Worm (Caenorhabditis elegans) whole organism, mixed stage, embryonic: ENCODE results near the gene EGAP1.5.
A peak's percentile ranks its signal among the peaks of the same experiment; 100 is the strongest.

Experiments
- bed-3 ChIP-seq: fragments of 200-800 bp; sonication (Bioruptor generic); optimal IDR thresholded peaks from 3 replicates; lab custom pipeline; 2018; ENCODE audit warnings: mild to moderate bottlenecking, missing genetic modification characterization, moderate library complexity, missing compliant biosample characterization
- blmp-1 ChIP-seq: fragments of 150-350 bp; optimal IDR thresholded peaks from 2 replicates; lab custom pipeline; 2014; ENCODE audit warnings: missing biosample characterization, missing genetic modification characterization
- ceh-39 ChIP-seq: fragments of 150-350 bp; optimal IDR thresholded peaks from 2 replicates; lab custom pipeline; 2014; ENCODE audit warnings: missing biosample characterization, missing genetic modification characterization
- ceh-43 ChIP-seq: fragments of 200-800 bp; sonication (Bioruptor generic); optimal IDR thresholded peaks from 2 replicates; lab custom pipeline; 2018; ENCODE audit warnings: mild to moderate bottlenecking, missing genetic modification characterization, moderate library complexity, missing compliant biosample characterization
- ceh-83 ChIP-seq: fragments of 200-800 bp; sonication (Bioruptor generic); optimal IDR thresholded peaks from 2 replicates; lab custom pipeline; 2018; ENCODE audit warnings: mild to moderate bottlenecking, missing genetic modification characterization, missing compliant biosample characterization
- ces-1 ChIP-seq: fragments of 150-350 bp; optimal IDR thresholded peaks from 2 replicates; lab custom pipeline; 2014; ENCODE audit warnings: missing biosample characterization, missing genetic modification reagents, missing genetic modification characterization
- cnd-1 ChIP-seq: fragments of 200-800 bp; sonication (Bioruptor generic); optimal IDR thresholded peaks from 2 replicates; lab custom pipeline; 2018; ENCODE audit warnings: mild to moderate bottlenecking, missing genetic modification characterization, missing compliant biosample characterization
- drap-1 ChIP-seq: fragments of 200-800 bp; sonication (Bioruptor generic); optimal IDR thresholded peaks from 3 replicates; lab custom pipeline; 2018; ENCODE audit warnings: mild to moderate bottlenecking, missing genetic modification characterization, missing compliant biosample characterization
- elt-1 ChIP-seq: sonication (generic microtip); optimal IDR thresholded peaks from 2 replicates; lab custom pipeline; 2017; ENCODE audit warnings: missing genetic modification characterization, mild to moderate bottlenecking, missing compliant biosample characterization, antibody characterized with exemption, moderate library complexity, borderline replicate concordance; ENCODE audit not compliant: insufficient read depth
- elt-3 ChIP-seq: fragments of 150-350 bp; optimal IDR thresholded peaks from 2 replicates; lab custom pipeline; 2014; ENCODE audit warnings: missing biosample characterization, missing genetic modification characterization
- hlh-1 ChIP-seq: fragments of 150-350 bp; optimal IDR thresholded peaks from 2 replicates; lab custom pipeline; 2014; ENCODE audit warnings: missing biosample characterization, missing genetic modification reagents, missing genetic modification characterization
- lin-13 ChIP-seq: fragments of 150-350 bp; optimal IDR thresholded peaks from 2 replicates; lab custom pipeline; 2014; ENCODE audit warnings: missing biosample characterization, missing genetic modification characterization
- lsy-2 ChIP-seq: fragments of 150-350 bp; optimal IDR thresholded peaks from 2 replicates; lab custom pipeline; 2014; ENCODE audit warnings: missing biosample characterization, missing genetic modification characterization
- mab-5 ChIP-seq: fragments of 150-350 bp; optimal IDR thresholded peaks from 2 replicates; lab custom pipeline; 2014; ENCODE audit warnings: missing biosample characterization, missing genetic modification characterization
- mep-1 ChIP-seq: fragments of 150-350 bp; optimal IDR thresholded peaks from 2 replicates; lab custom pipeline; 2017; ENCODE audit warnings: missing biosample characterization, missing genetic modification reagents, missing genetic modification characterization, inconsistent platforms
- mls-2 ChIP-seq: sonication (generic microtip); optimal IDR thresholded peaks from 2 replicates; lab custom pipeline; 2016; ENCODE audit warnings: mild to moderate bottlenecking, missing genetic modification characterization, moderate library complexity, missing compliant biosample characterization
- nhr-12 ChIP-seq: fragments of 150-350 bp; optimal IDR thresholded peaks from 2 replicates; lab custom pipeline; 2014; ENCODE audit warnings: missing biosample characterization, missing genetic modification characterization
- nhr-2 ChIP-seq: fragments of 150-350 bp; optimal IDR thresholded peaks from 2 replicates; lab custom pipeline; 2014; ENCODE audit warnings: missing biosample characterization, missing genetic modification characterization
- nhr-237 ChIP-seq: fragments of 150-350 bp; optimal IDR thresholded peaks from 2 replicates; lab custom pipeline; 2014; ENCODE audit warnings: missing biosample characterization, missing genetic modification characterization
- nhr-28 ChIP-seq: fragments of 150-350 bp; optimal IDR thresholded peaks from 2 replicates; lab custom pipeline; 2014; ENCODE audit warnings: missing biosample characterization, missing genetic modification characterization
- nhr-76 ChIP-seq: sonication (generic microtip); optimal IDR thresholded peaks from 2 replicates; lab custom pipeline; 2017; ENCODE audit warnings: missing biosample characterization, missing genetic modification characterization
- pha-4 ChIP-seq: fragments of 150-350 bp; optimal IDR thresholded peaks from 2 replicates; lab custom pipeline; 2018; ENCODE audit warnings: missing biosample characterization, missing genetic modification reagents, missing genetic modification characterization
- sem-2 ChIP-seq: fragments of 200-800 bp; sonication (Bioruptor generic); optimal IDR thresholded peaks from 2 replicates; lab custom pipeline; 2018; ENCODE audit warnings: mild to moderate bottlenecking, missing genetic modification characterization, missing compliant biosample characterization
- snpc-4 ChIP-seq: fragments of 150-350 bp; optimal IDR thresholded peaks from 2 replicates; lab custom pipeline; 2014; ENCODE audit warnings: missing biosample characterization, missing genetic modification characterization
- sptf-1 ChIP-seq: sonication (generic microtip); optimal IDR thresholded peaks from 2 replicates; lab custom pipeline; 2017; ENCODE audit warnings: mild to moderate bottlenecking, missing genetic modification characterization, moderate library complexity, missing compliant biosample characterization
- tbx-8 ChIP-seq: fragments of 200-800 bp; sonication (Bioruptor generic); optimal IDR thresholded peaks from 2 replicates; lab custom pipeline; 2018; ENCODE audit warnings: mild to moderate bottlenecking, missing genetic modification characterization, moderate library complexity, missing compliant biosample characterization
- unc-120 ChIP-seq: sonication (generic microtip); optimal IDR thresholded peaks from 2 replicates; lab custom pipeline; 2017; ENCODE audit warnings: missing genetic modification characterization, missing compliant biosample characterization; ENCODE audit not compliant: poor library complexity, severe bottlenecking
- unc-39 ChIP-seq: fragments of 150-350 bp; optimal IDR thresholded peaks from 2 replicates; lab custom pipeline; 2014; ENCODE audit warnings: missing biosample characterization, missing genetic modification characterization
- unc-62 ChIP-seq: fragments of 150-350 bp; optimal IDR thresholded peaks from 2 replicates; lab custom pipeline; 2014; ENCODE audit warnings: missing biosample characterization, missing genetic modification reagents, missing genetic modification characterization
- zip-8 ChIP-seq: fragments of 150-350 bp; optimal IDR thresholded peaks from 2 replicates; lab custom pipeline; 2014; ENCODE audit warnings: missing biosample characterization, missing genetic modification characterization
- ztf-11 ChIP-seq: fragments of 150-350 bp; optimal IDR thresholded peaks from 2 replicates; lab custom pipeline; 2014; ENCODE audit warnings: missing biosample characterization, missing genetic modification characterization

EGAP1.5 gene

DNA sequence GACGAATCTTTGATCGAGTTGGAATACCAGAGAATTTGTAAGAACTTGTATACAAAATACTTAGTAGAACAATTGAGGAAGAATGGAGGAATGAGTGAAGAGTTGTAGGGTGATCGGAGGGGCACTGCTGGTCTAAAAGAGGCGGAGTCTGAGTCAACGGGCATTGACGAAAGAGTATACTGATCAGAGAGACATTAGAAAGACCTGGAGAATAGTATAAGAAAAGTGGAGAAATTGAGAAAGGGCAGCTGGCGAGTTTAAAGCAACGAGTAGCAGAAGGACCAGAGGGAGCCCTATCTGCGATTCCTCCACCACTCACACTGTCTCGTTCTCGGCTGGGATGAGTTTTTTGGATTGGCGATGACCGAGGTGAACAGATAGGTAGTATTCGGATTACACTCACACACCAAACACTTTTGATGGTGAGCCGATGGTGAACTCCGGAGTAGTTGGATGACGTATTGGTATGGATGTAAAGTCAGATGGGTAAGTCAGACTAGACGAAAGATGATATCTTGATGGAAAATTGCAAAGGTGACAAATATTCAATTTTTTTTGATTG, at the start of gene EGAP1.5:
Gene EGAP1.5 (plus strand): TSS at position 289 of the 562 bp plus-strand sequence.
- TF ChIP-seq snpc-4 (tag; lab: Kevin White, UChicago) (no peak), ceh-39 (tag; lab: Kevin White, UChicago) (no peak), hlh-1 (peak; percentile 97), elt-1 (tag; lab: Kevin White, UChicago) (no peak), drap-1 (GFP tag; lab: Kevin White, UChicago) (no peak), tbx-8 (GFP tag; lab: Kevin White, UChicago) (no peak), ceh-43 (no peak), blmp-1 (tag; lab: Kevin White, UChicago) (no peak), nhr-76 (no peak), unc-120 (peak; percentile 81), unc-62 (GFP tag; lab: Kevin White, UChicago) (peak; percentile 62), nhr-28 (tag; lab: Kevin White, UChicago) (no peak), ceh-83 (GFP tag; lab: Kevin White, UChicago) (no peak), ces-1 (no peak), mep-1 (tag; lab: Kevin White, UChicago) (no peak), cnd-1 (tag; lab: Kevin White, UChicago) (no peak)

DNA sequence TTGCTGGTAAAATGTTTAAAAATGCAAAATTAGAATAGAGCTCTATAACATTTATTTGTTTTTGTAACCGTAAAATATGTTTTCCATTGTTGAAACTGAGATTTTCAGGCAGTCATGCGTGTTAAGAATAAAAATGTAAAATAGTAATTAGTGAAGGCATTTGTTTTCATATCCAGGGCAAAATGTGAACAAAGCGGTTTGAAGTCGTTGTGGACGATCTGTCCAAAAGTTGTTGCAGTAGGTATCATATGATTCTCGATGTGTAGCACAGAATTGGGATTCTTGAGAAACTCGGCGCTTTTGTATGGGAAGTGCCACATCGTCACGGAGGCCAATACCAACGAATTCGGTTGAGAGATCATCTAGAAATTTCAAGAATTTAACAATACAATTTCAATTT, 49.2 kb upstream of the EGAP1.5 start:
- TF ChIP-seq lin-13 (tag; lab: Kevin White, UChicago), result no peak
- no peak for TF ChIP-seq ceh-39 (tag; lab: Kevin White, UChicago)
- no peak for TF ChIP-seq mls-2 (tag; lab: Kevin White, UChicago)
- no peak for TF ChIP-seq pha-4 (tag; lab: Kevin White, UChicago)
- TF ChIP-seq ceh-43, result no peak
- no peak for TF ChIP-seq blmp-1 (tag; lab: Kevin White, UChicago)
- no peak for TF ChIP-seq tbx-8 (GFP tag; lab: Kevin White, UChicago)
- no peak for TF ChIP-seq ces-1
- no peak for TF ChIP-seq drap-1 (GFP tag; lab: Kevin White, UChicago)

DNA sequence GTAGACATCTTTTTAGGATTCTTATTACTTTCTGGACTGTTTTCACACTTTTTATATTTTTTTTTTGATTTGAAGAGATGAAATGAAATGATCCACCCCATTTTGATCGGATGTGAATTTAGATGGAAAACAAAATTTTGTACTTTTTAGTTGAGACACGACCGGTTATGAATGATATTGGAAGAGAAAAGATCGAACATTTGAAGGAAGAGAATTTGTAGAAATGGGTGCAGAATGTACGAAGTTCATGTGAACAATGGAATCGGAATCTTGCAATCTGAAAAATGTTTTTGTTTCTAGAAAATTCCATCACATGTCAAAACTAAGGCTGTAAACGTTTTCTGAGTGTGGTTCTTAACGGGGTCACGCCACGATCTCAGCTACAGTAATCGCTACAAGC, 48.7 kb upstream of the EGAP1.5 start, which contains the start of gene F01F1.14:
Gene F01F1.14 (minus strand): TSS at position 101 of the 400 bp plus-strand sequence.
- no peak for TF ChIP-seq blmp-1 (tag; lab: Kevin White, UChicago)
- TF ChIP-seq mls-2 (tag; lab: Kevin White, UChicago), result no peak
- TF ChIP-seq ceh-39 (tag; lab: Kevin White, UChicago), result no peak
- no peak for TF ChIP-seq nhr-28 (tag; lab: Kevin White, UChicago)
- TF ChIP-seq sem-2 (GFP tag; lab: Kevin White, UChicago), result no peak
- TF ChIP-seq unc-120, result no peak
- TF ChIP-seq ceh-43, result no peak
- no peak for TF ChIP-seq nhr-12
- no peak for TF ChIP-seq nhr-2 (tag; lab: Kevin White, UChicago)
- no peak for TF ChIP-seq tbx-8 (GFP tag; lab: Kevin White, UChicago)

DNA sequence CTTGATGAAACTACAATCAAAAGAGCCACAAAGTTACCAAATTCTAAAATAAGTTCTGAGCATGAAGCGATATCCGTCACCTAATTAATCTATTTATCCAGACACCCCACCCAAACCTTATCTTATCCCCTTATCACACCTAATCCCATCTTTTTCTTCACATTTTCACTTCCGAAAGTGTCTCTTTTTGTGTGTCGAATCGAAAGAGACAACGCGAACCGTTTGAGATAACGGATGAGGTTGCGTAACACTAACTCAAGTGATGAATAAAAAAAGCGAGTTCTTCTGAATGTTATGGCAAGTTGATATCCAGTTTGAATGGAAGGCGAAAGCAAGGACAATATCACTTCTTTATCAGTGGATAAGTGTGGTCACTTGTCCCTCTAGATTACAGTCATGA, 48.0 kb upstream of the EGAP1.5 start:
- TF ChIP-seq unc-39 (no peak), hlh-1 (no peak)
- TF ChIP-seq, all 35 proteins: peak for 0

DNA sequence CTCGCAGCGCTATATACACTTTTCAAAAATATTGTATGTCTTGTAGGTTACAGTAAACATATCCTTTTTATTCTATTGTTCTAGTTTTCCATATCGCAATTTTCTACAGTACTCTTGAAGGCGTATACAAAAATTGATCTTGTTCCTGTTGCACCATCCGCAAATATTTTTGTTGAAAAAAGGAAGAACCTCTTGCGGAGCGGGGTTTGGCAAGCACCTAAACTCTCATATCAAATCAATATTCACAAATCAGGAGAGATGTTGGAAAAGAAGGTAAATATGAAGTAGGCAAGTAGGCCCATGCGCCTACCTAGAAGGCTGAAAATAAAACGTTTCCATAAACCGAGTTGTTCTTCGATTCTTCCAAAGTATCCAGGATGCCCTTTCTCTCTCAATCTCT, 47.5 kb upstream of the EGAP1.5 start, which contains the start of gene C28H8.5:
Gene C28H8.5 (plus strand): TSS at position 301 of the 400 bp plus-strand sequence.
- TF ChIP-seq snpc-4 (tag; lab: Kevin White, UChicago) (no peak), cnd-1 (tag; lab: Kevin White, UChicago) (no peak), mls-2 (tag; lab: Kevin White, UChicago) (no peak), tbx-8 (GFP tag; lab: Kevin White, UChicago) (no peak), lin-13 (tag; lab: Kevin White, UChicago) (no peak), unc-62 (GFP tag; lab: Kevin White, UChicago) (no peak), ztf-11 (no peak), nhr-76 (no peak), bed-3 (GFP tag; lab: Kevin White, UChicago) (no peak), mep-1 (tag; lab: Kevin White, UChicago) (no peak), ces-1 (no peak)

DNA sequence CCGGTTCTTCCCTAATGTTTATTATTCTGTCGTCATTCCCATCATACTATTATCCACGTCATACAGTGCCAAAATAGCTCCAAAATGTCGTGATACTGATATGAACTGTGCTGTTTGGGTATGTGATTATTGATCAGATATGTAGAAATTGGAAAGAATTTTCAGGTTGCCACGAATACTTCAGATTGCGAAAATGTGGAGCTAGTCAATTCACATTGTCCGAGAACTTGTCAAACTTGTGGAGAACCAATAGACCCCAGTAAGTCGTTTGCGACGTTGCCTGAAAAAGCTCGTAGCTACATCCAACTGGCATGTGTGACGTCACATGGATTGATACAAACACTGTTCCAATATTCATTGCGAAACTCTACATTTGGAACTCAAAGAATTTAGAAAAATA, 47.1 kb upstream of the EGAP1.5 start:
- TF ChIP-seq tbx-8 (GFP tag; lab: Kevin White, UChicago), result no peak
- no peak for TF ChIP-seq nhr-2 (tag; lab: Kevin White, UChicago)
- TF ChIP-seq bed-3 (GFP tag; lab: Kevin White, UChicago), result no peak
- no peak for TF ChIP-seq unc-39
- no peak for TF ChIP-seq snpc-4 (tag; lab: Kevin White, UChicago)
- TF ChIP-seq elt-3 (tag; lab: Kevin White, UChicago), result no peak
- no peak for TF ChIP-seq mab-5 (tag; lab: Kevin White, UChicago)
- no peak for TF ChIP-seq lsy-2
- no peak for TF ChIP-seq ceh-39 (tag; lab: Kevin White, UChicago)
- no peak for TF ChIP-seq sem-2 (GFP tag; lab: Kevin White, UChicago)
- TF ChIP-seq blmp-1 (tag; lab: Kevin White, UChicago), result no peak
- no peak for TF ChIP-seq ces-1
- no peak for TF ChIP-seq sptf-1 (tag; lab: Kevin White, UChicago)
- no peak for TF ChIP-seq nhr-76
- TF ChIP-seq ceh-43, result no peak
- no peak for TF ChIP-seq nhr-237 (tag; lab: Kevin White, UChicago)
- no peak for TF ChIP-seq zip-8
- TF ChIP-seq unc-62 (GFP tag; lab: Kevin White, UChicago), result no peak
